Fruit fly (Drosophila melanogaster) whole organism, embryonic: ENCODE data around the gene Ccn.

Source experiments
- Atf6 ChIP-seq: fragments of 200-800 bp; sonication (Bioruptor generic); IDR thresholded peaks from 2 replicates; pipeline ENCODE4 v1.3.6; 2022; ENCODE audit warnings: missing biosample characterization, missing genetic modification characterization
- Bteb2 ChIP-seq: fragments of 200-800 bp; sonication (Bioruptor generic); optimal IDR thresholded peaks from 2 replicates; lab custom pipeline; 2016; ENCODE audit warnings: missing biosample characterization, missing genetic modification characterization
- CG10209 ChIP-seq: fragments of 200-800 bp; sonication (Bioruptor generic); optimal IDR thresholded peaks from 3 replicates; lab custom pipeline; 2017; ENCODE audit warnings: missing biosample characterization, mild to moderate bottlenecking, missing genetic modification characterization, missing genetic modification reagents
- CG10321 ChIP-seq: fragments of 200-800 bp; sonication (Bioruptor generic); IDR thresholded peaks from 2 replicates; pipeline ENCODE4 v1.3.6; 2022; ENCODE audit warnings: missing biosample characterization, missing genetic modification characterization
- CG10565 ChIP-seq: fragments of 200-800 bp; sonication (Bioruptor generic); optimal IDR thresholded peaks from 3 replicates; lab custom pipeline; 2016; ENCODE audit warnings: missing biosample characterization, mild to moderate bottlenecking, missing genetic modification characterization
- CG11504 ChIP-seq: fragments of 200-800 bp; sonication (Bioruptor generic); optimal IDR thresholded peaks from 3 replicates; lab custom pipeline; 2019; ENCODE audit warnings: missing biosample characterization, mild to moderate bottlenecking, missing genetic modification characterization, moderate library complexity
- CG13424 ChIP-seq: fragments of 200-800 bp; sonication (Bioruptor generic); optimal IDR thresholded peaks from 2 replicates; lab custom pipeline; 2019; ENCODE audit warnings: missing biosample characterization, mild to moderate bottlenecking, missing genetic modification characterization, moderate library complexity
- CG15601 ChIP-seq: fragments of 200-800 bp; sonication (Bioruptor generic); optimal IDR thresholded peaks from 3 replicates; lab custom pipeline; 2019; ENCODE audit warnings: missing biosample characterization, mild to moderate bottlenecking, missing genetic modification characterization, moderate library complexity
- CG1603 ChIP-seq: fragments of 200-800 bp; sonication (Bioruptor generic); optimal IDR thresholded peaks from 2 replicates; lab custom pipeline; 2019; ENCODE audit warnings: missing biosample characterization, mild to moderate bottlenecking, missing genetic modification characterization, moderate library complexity
- CG17328 ChIP-seq: fragments of 200-800 bp; sonication (Bioruptor generic); IDR thresholded peaks from 2 replicates; pipeline ENCODE4 v1.3.6; 2022; ENCODE audit warnings: missing biosample characterization, missing genetic modification characterization
- CG17359 ChIP-seq: fragments of 200-800 bp; sonication (Bioruptor generic); optimal IDR thresholded peaks from 3 replicates; lab custom pipeline; 2018; ENCODE audit warnings: missing biosample characterization, mild to moderate bottlenecking, missing genetic modification characterization, moderate library complexity
- CG2202 ChIP-seq: fragments of 200-800 bp; sonication (Bioruptor generic); optimal IDR thresholded peaks from 2 replicates; lab custom pipeline; 2018; ENCODE audit warnings: missing biosample characterization, mild to moderate bottlenecking, missing genetic modification characterization
- CG2678 ChIP-seq: fragments of 200-800 bp; sonication (Bioruptor generic); optimal IDR thresholded peaks from 3 replicates; lab custom pipeline; 2019; ENCODE audit warnings: missing biosample characterization, mild to moderate bottlenecking, missing genetic modification characterization, moderate library complexity
- CG2712 ChIP-seq: fragments of 200-800 bp; optimal IDR thresholded peaks from 3 replicates; lab custom pipeline; 2019; ENCODE audit warnings: missing biosample characterization, mild to moderate bottlenecking, missing genetic modification characterization, moderate library complexity
- CG33213 ChIP-seq: fragments of 200-800 bp; sonication (Bioruptor generic); optimal IDR thresholded peaks from 3 replicates; lab custom pipeline; 2016; ENCODE audit warnings: missing biosample characterization, missing genetic modification characterization
- CG4282 ChIP-seq: fragments of 200-800 bp; sonication (Bioruptor generic); optimal IDR thresholded peaks from 2 replicates; lab custom pipeline; 2016; ENCODE audit warnings: missing biosample characterization, missing genetic modification characterization
- CG4360 ChIP-seq: fragments of 200-800 bp; sonication (Bioruptor generic); IDR thresholded peaks from 2 replicates; pipeline ENCODE4 v1.3.6; 2022; ENCODE audit warnings: missing biosample characterization, missing genetic modification characterization
- CG6654 ChIP-seq: fragments of 200-800 bp; sonication (Bioruptor generic); optimal IDR thresholded peaks from 2 replicates; lab custom pipeline; 2017; ENCODE audit warnings: missing biosample characterization, mild to moderate bottlenecking, missing genetic modification characterization
- CG6854 ChIP-seq: fragments of 200-800 bp; sonication (Bioruptor generic); optimal IDR thresholded peaks from 3 replicates; lab custom pipeline; 2017; ENCODE audit warnings: missing biosample characterization, mild to moderate bottlenecking, missing genetic modification characterization
- CG7839 ChIP-seq: fragments of 200-800 bp; sonication (Bioruptor generic); optimal IDR thresholded peaks from 3 replicates; lab custom pipeline; 2018; ENCODE audit warnings: missing biosample characterization, mild to moderate bottlenecking, missing genetic modification characterization, moderate library complexity
- CG8359 ChIP-seq: fragments of 200-800 bp; sonication (Bioruptor generic); optimal IDR thresholded peaks from 2 replicates; lab custom pipeline; 2017; ENCODE audit warnings: missing biosample characterization, mild to moderate bottlenecking, missing genetic modification characterization, borderline replicate concordance
- CG9609 ChIP-seq: fragments of 200-800 bp; sonication (Bioruptor generic); optimal IDR thresholded peaks from 3 replicates; lab custom pipeline; 2016; ENCODE audit warnings: missing biosample characterization, missing genetic modification characterization
- CoRest ChIP-seq: fragments of 200-800 bp; sonication (Bioruptor generic); optimal IDR thresholded peaks from 3 replicates; lab custom pipeline; 2018; ENCODE audit warnings: missing biosample characterization, mild to moderate bottlenecking, missing genetic modification characterization, moderate library complexity
- D19A ChIP-seq: fragments of 200-800 bp; optimal IDR thresholded peaks from 3 replicates; lab custom pipeline; 2019; ENCODE audit warnings: missing biosample characterization, mild to moderate bottlenecking, missing genetic modification characterization, moderate library complexity
- Dip3 ChIP-seq: fragments of 200-800 bp; sonication (Bioruptor generic); optimal IDR thresholded peaks from 3 replicates; lab custom pipeline; 2016; ENCODE audit warnings: missing biosample characterization, missing genetic modification characterization
- HmgZ ChIP-seq: fragments of 200-800 bp; sonication (Bioruptor generic); optimal IDR thresholded peaks from 2 replicates; lab custom pipeline; 2018; ENCODE audit warnings: missing biosample characterization, mild to moderate bottlenecking, missing genetic modification characterization
- Med ChIP-seq: fragments of 200-800 bp; sonication (Bioruptor generic); peaks from one replicate; lab custom pipeline; 2016; ENCODE audit warnings: missing biosample characterization, missing genetic modification characterization, mild to moderate bottlenecking, inconsistent platforms, moderate library complexity
- Meics ChIP-seq: fragments of 200-800 bp; sonication (Bioruptor generic); optimal IDR thresholded peaks from 2 replicates; lab custom pipeline; 2017; ENCODE audit warnings: missing biosample characterization, mild to moderate bottlenecking, missing genetic modification characterization
- Optix ChIP-seq: fragments of 200-800 bp; sonication (Bioruptor generic); IDR thresholded peaks from 3 replicates; pipeline ENCODE4 v1.3.6; 2022; ENCODE audit warnings: missing biosample characterization, missing genetic modification characterization
- Pdp1 ChIP-seq, 2 experiments: fragments of 200-800 bp; sonication (Bioruptor generic); optimal IDR thresholded peaks; 3 replicates each; lab custom pipeline; 2016; ENCODE audit warnings: missing biosample characterization in 2 of 2, missing genetic modification characterization in 2 of 2, mild to moderate bottlenecking in 1 of 2, moderate library complexity in 1 of 2
- Ptx1 ChIP-seq: fragments of 200-800 bp; sonication (Bioruptor generic); IDR thresholded peaks from 2 replicates; pipeline ENCODE4 v1.3.6; 2022; ENCODE audit warnings: missing biosample characterization, missing genetic modification characterization
- Xbp1 ChIP-seq: fragments of 200-800 bp; sonication (Bioruptor generic); optimal IDR thresholded peaks from 3 replicates; lab custom pipeline; 2016; ENCODE audit warnings: missing biosample characterization, mild to moderate bottlenecking, missing genetic modification characterization
- bab2 ChIP-seq: fragments of 200-800 bp; sonication (Bioruptor generic); optimal IDR thresholded peaks from 2 replicates; lab custom pipeline; 2016; ENCODE audit warnings: missing biosample characterization, missing genetic modification characterization
- bigmax ChIP-seq: fragments of 200-800 bp; sonication (Bioruptor generic); optimal IDR thresholded peaks from 2 replicates; lab custom pipeline; 2018; ENCODE audit warnings: missing biosample characterization, mild to moderate bottlenecking, missing genetic modification characterization
- bsh ChIP-seq, 2 experiments: fragments of 200-800 bp; sonication (Bioruptor generic); optimal IDR thresholded peaks; 2 replicates each; lab custom pipeline; 2017 to 2018; ENCODE audit warnings: mild to moderate bottlenecking in 2 of 2, missing biosample characterization in 2 of 2, missing genetic modification characterization in 2 of 2, moderate library complexity in 1 of 2
- ci ChIP-seq: fragments of 200-800 bp; sonication (Bioruptor generic); IDR thresholded peaks from 3 replicates; pipeline ENCODE4 v1.3.6; 2022; ENCODE audit warnings: missing biosample characterization, missing genetic modification characterization
- corto ChIP-seq: fragments of 200-800 bp; sonication (Bioruptor generic); optimal IDR thresholded peaks from 2 replicates; lab custom pipeline; 2016; ENCODE audit warnings: missing biosample characterization, mild to moderate bottlenecking, missing genetic modification characterization, moderate library complexity
- crc ChIP-seq: fragments of 200-800 bp; sonication (Bioruptor generic); optimal IDR thresholded peaks from 2 replicates; lab custom pipeline; 2016; ENCODE audit warnings: missing biosample characterization, missing genetic modification characterization
- crp ChIP-seq, 2 experiments: fragments of 200-800 bp; sonication (Bioruptor generic); optimal IDR thresholded peaks; 2 replicates in 1 of 2; 3 replicates in 1 of 2; lab custom pipeline; 2017; ENCODE audit warnings: missing biosample characterization in 2 of 2, missing genetic modification characterization in 2 of 2, mild to moderate bottlenecking in 1 of 2, moderate library complexity in 1 of 2
- dm ChIP-seq: fragments of 200-800 bp; sonication (Bioruptor generic); optimal IDR thresholded peaks from 3 replicates; lab custom pipeline; 2016; ENCODE audit warnings: missing biosample characterization, missing genetic modification characterization
- eve ChIP-seq, 2 experiments: fragments of >200 bp; optimal IDR thresholded peaks; 2 replicates each; lab custom pipeline; 2017; ENCODE audit warnings: missing biosample characterization in 2 of 2, missing genetic modification characterization in 2 of 2
- ind ChIP-seq: fragments of 200-800 bp; sonication (Bioruptor generic); optimal IDR thresholded peaks from 3 replicates; lab custom pipeline; 2016; ENCODE audit warnings: missing biosample characterization, missing genetic modification characterization
- lbe ChIP-seq: fragments of 200-800 bp; sonication (Bioruptor generic); optimal IDR thresholded peaks from 2 replicates; lab custom pipeline; 2016; ENCODE audit warnings: missing biosample characterization, mild to moderate bottlenecking, missing genetic modification characterization
- lilli ChIP-seq: fragments of 200-800 bp; sonication (Bioruptor generic); optimal IDR thresholded peaks from 3 replicates; lab custom pipeline; 2016; ENCODE audit warnings: missing biosample characterization, missing genetic modification characterization
- pho ChIP-seq: fragments of 200-800 bp; sonication (Bioruptor generic); optimal IDR thresholded peaks from 2 replicates; lab custom pipeline; 2016; ENCODE audit warnings: missing biosample characterization, missing genetic modification characterization
- sens ChIP-seq: fragments of 200-800 bp; sonication (Bioruptor generic); peaks from one replicate; lab custom pipeline; 2016; ENCODE audit warnings: missing biosample characterization, missing genetic modification characterization
- seq ChIP-seq: fragments of 200-800 bp; sonication (Bioruptor generic); IDR thresholded peaks from 2 replicates; pipeline ENCODE4 v1.3.6; 2022; ENCODE audit warnings: missing biosample characterization, missing genetic modification characterization
- ssp ChIP-seq: fragments of 200-800 bp; sonication (Bioruptor generic); IDR thresholded peaks from 2 replicates; pipeline ENCODE4 v1.3.6; 2022; ENCODE audit warnings: missing biosample characterization, missing genetic modification characterization

The Ccn gene

dm6 chr3L:17657728-17658379 lies 32.0 kb upstream of the Ccn start (continued):
- TF ChIP-seq Ptx1 (GFP tag; lab: Robert Waterston, UW): 0 out of 2 replicates have a peak, but pooled peaks have one; percentile 18
- TF ChIP-seq eve (GFP tag; optimal IDR thresholded peaks at IDR 0.05; lab: Kevin White, UChicago): peak in 1 of 2 experiments; percentile 45
- peak; percentile 36 for TF ChIP-seq CoRest
- peak; percentile 8 for TF ChIP-seq crc (GFP tag; lab: Kevin White, UChicago)
- TF ChIP-seq CG7839 (tag; lab: Kevin White, UChicago): peak; percentile 59
- TF ChIP-seq D19A: peak; percentile 56
- no peak for TF ChIP-seq ssp (GFP tag; lab: Robert Waterston, UW)
- peak; percentile 17 for TF ChIP-seq CG6654 (GFP tag; lab: Kevin White, UChicago)
- peak; percentile 39 for TF ChIP-seq CG17359 (tag; lab: Kevin White, UChicago)
- 0 out of 2 replicates have a peak, but pooled peaks have one; percentile 7 for TF ChIP-seq CG10321 (GFP tag; lab: Robert Waterston, UW)
- no peak for TF ChIP-seq CG10209 (GFP tag; lab: Kevin White, UChicago)
- no peak for TF ChIP-seq pho (GFP tag; lab: Kevin White, UChicago)
- peak; percentile 4 for TF ChIP-seq CG33213 (GFP tag; lab: Kevin White, UChicago)
- TF ChIP-seq lilli (GFP tag; lab: Kevin White, UChicago): peak; percentile 43
- peak; percentile 64 for TF ChIP-seq CG11504 (tag; lab: Kevin White, UChicago)
- TF ChIP-seq Dip3 (GFP tag; lab: Kevin White, UChicago): peak; percentile 16
- TF ChIP-seq CG13424 (tag; lab: Kevin White, UChicago): peak; percentile 26
- TF ChIP-seq Med: peak; percentile 86
- peak; percentile 46; the same call in 1 of the 2 replicates for TF ChIP-seq seq (GFP tag; lab: Robert Waterston, UW)
- TF ChIP-seq CG2712: peak; percentile 49
- TF ChIP-seq ci: peak; percentile 50; the same call in 1 of the 3 replicates
- no peak for TF ChIP-seq bigmax (GFP tag; lab: Kevin White, UChicago)
- peak; percentile 20 for TF ChIP-seq Bteb2
- TF ChIP-seq bsh (GFP tag; optimal IDR thresholded peaks at IDR 0.05; lab: Kevin White, UChicago): peak; percentile 61 to 64
- TF ChIP-seq CG17328 (GFP tag; lab: Robert Waterston, UW): peak; percentile 13; the same call in 1 of the 2 replicates
- TF ChIP-seq Atf6 (GFP tag; lab: Robert Waterston, UW): peak; percentile 39; the same call in 1 of the 2 replicates
- TF ChIP-seq CG2202 (tag; lab: Kevin White, UChicago): peak; percentile 22
- TF ChIP-seq CG6854 (GFP tag; lab: Kevin White, UChicago): peak; percentile 36
- peak; percentile 11 for TF ChIP-seq bab2 (GFP tag; lab: Kevin White, UChicago)
- TF ChIP-seq corto (GFP tag; lab: Kevin White, UChicago): no peak
- peak; percentile 10 for TF ChIP-seq CG15601
- TF ChIP-seq Meics (GFP tag; lab: Kevin White, UChicago): peak; percentile 48
- peak; percentile 37 for TF ChIP-seq lbe
- TF ChIP-seq Pdp1 (GFP tag; optimal IDR thresholded peaks at IDR 0.05; lab: Kevin White, UChicago): peak; percentile 3 to 35
- peak; percentile 24 for TF ChIP-seq CG1603
- TF ChIP-seq ind: peak; percentile 36
- peak; percentile 34 for TF ChIP-seq HmgZ (tag; lab: Kevin White, UChicago)
- peak; percentile 62 for TF ChIP-seq CG2678 (tag; lab: Kevin White, UChicago)
- TF ChIP-seq dm (GFP tag; lab: Kevin White, UChicago): peak; percentile 12
- peak; percentile 30; the same call in 1 of the 2 replicates for TF ChIP-seq CG4360 (GFP tag; lab: Robert Waterston, UW)
- peak; percentile 26 for TF ChIP-seq Xbp1 (GFP tag; lab: Kevin White, UChicago)
- TF ChIP-seq CG4282 (GFP tag; lab: Kevin White, UChicago): no peak
- no peak for TF ChIP-seq CG9609 (GFP tag; lab: Kevin White, UChicago)
- TF ChIP-seq Optix (GFP tag; lab: Robert Waterston, UW): no peak
- peak; percentile 29 for TF ChIP-seq CG8359 (GFP tag; lab: Kevin White, UChicago)
- no peak for TF ChIP-seq crp (GFP tag; optimal IDR thresholded peaks at IDR 0.05; lab: Kevin White, UChicago)
- TF ChIP-seq sens (GFP tag; lab: Kevin White, UChicago): peak; percentile 82
- TF ChIP-seq CG10565 (GFP tag; lab: Kevin White, UChicago): no peak
